ENCODE assay signal across 5 worm cellular contexts in genomic region chrX:5121789-5122188, ce11.
A peak's percentile ranks its signal among the peaks of the same experiment; 100 is the strongest.
TF ChIP-seq lines count a peak whose summit lies in the region.

No protein-coding gene starts in this region.

TF ChIP-seq in whole organism, L1 larva, 84 proteins besides CTCF, POLR2A, EP300 and RAD21 (continued from another document):
- TF ChIP-seq fkh-8 (tag; optimal IDR thresholded peaks at IDR 0.05; lab: Kevin White, UChicago) = peak; percentile 76
- TF ChIP-seq swsn-7 (tag; optimal IDR thresholded peaks at IDR 0.05; lab: Kevin White, UChicago) = peak; percentile 42
- no peak for TF ChIP-seq zip-4 (GFP tag; optimal IDR thresholded peaks at IDR 0.05; lab: Kevin White, UChicago)
- TF ChIP-seq alr-1 (tag; optimal IDR thresholded peaks at IDR 0.05; lab: Kevin White, UChicago; ENCODE audit: borderline replicate concordance) = no peak
- TF ChIP-seq mep-1 (tag; optimal IDR thresholded peaks at IDR 0.05; lab: Kevin White, UChicago) = peak; percentile 11
- peak; percentile 45 for TF ChIP-seq fkh-10 (GFP tag; optimal IDR thresholded peaks at IDR 0.05; lab: Kevin White, UChicago)
- TF ChIP-seq xbp-1 (tag; optimal IDR thresholded peaks at IDR 0.05; lab: Kevin White, UChicago) = peak; percentile 10
- no peak for TF ChIP-seq ceh-90 (tag; optimal IDR thresholded peaks at IDR 0.05; lab: Kevin White, UChicago)
- TF ChIP-seq skn-1 (tag; optimal IDR thresholded peaks at IDR 0.05; lab: Kevin White, UChicago) = peak; percentile 3
- TF ChIP-seq snu-23 (GFP tag; optimal IDR thresholded peaks at IDR 0.05; lab: Kevin White, UChicago) = peak; percentile 39
- TF ChIP-seq nhr-19 (GFP tag; conservative IDR thresholded peaks at IDR 0.05; lab: Robert Waterston, UW) = 0 out of 2 replicates have a peak, but pooled peaks have one; percentile 11
- no peak for TF ChIP-seq zag-1 (tag; optimal IDR thresholded peaks at IDR 0.05; lab: Kevin White, UChicago)
- peak in 1 of 2 experiments; percentile 15 for TF ChIP-seq lsy-2 (tag; optimal IDR thresholded peaks at IDR 0.05; lab: Kevin White, UChicago)
- peak; percentile 55 for TF ChIP-seq nhr-85 (tag; lab: Kevin White, UChicago)
- no peak for TF ChIP-seq aha-1 (tag; optimal IDR thresholded peaks at IDR 0.05; lab: Kevin White, UChicago)
- TF ChIP-seq tbx-2 (tag; optimal IDR thresholded peaks at IDR 0.05; lab: Kevin White, UChicago) = peak; percentile 12
- peak; percentile 63 for TF ChIP-seq egl-13 (tag; optimal IDR thresholded peaks at IDR 0.05; lab: Kevin White, UChicago)

TF ChIP-seq in whole organism, L2 larva, 48 proteins besides CTCF, POLR2A, EP300 and RAD21 (continued from another document and continues in another):
- no peak for TF ChIP-seq skn-1 (tag; optimal IDR thresholded peaks at IDR 0.05; lab: Kevin White, UChicago)
- no peak for TF ChIP-seq elt-1 (tag; optimal IDR thresholded peaks at IDR 0.05; lab: Kevin White, UChicago)
- no peak for TF ChIP-seq nhr-77 (tag; optimal IDR thresholded peaks at IDR 0.05; lab: Kevin White, UChicago)
- TF ChIP-seq C34F6.9 (tag; optimal IDR thresholded peaks at IDR 0.05; lab: Kevin White, UChicago) = peak; percentile 29
- TF ChIP-seq unc-55 (GFP tag; optimal IDR thresholded peaks at IDR 0.05; lab: Kevin White, UChicago) = peak; percentile 66
- TF ChIP-seq crh-2 (tag; optimal IDR thresholded peaks at IDR 0.05; lab: Kevin White, UChicago) = no peak
- no peak for TF ChIP-seq peb-1 (tag; optimal IDR thresholded peaks at IDR 0.05; lab: Kevin White, UChicago)
- no peak for TF ChIP-seq lin-39 (tag; optimal IDR thresholded peaks at IDR 0.05; lab: Kevin White, UChicago)
- no peak for TF ChIP-seq ZK546.5 (tag; optimal IDR thresholded peaks at IDR 0.05; lab: Kevin White, UChicago)
- peak; percentile 41 for TF ChIP-seq nhr-129 (tag; optimal IDR thresholded peaks at IDR 0.05; lab: Kevin White, UChicago)
- TF ChIP-seq ztf-11 (tag; optimal IDR thresholded peaks at IDR 0.05; lab: Kevin White, UChicago) = no peak
- TF ChIP-seq elt-3 (tag; optimal IDR thresholded peaks at IDR 0.05; lab: Kevin White, UChicago) = no peak
- no peak for TF ChIP-seq sma-3 (GFP tag; optimal IDR thresholded peaks at IDR 0.05; lab: Kevin White, UChicago)
- TF ChIP-seq nhr-10 (tag; optimal IDR thresholded peaks at IDR 0.05; lab: Kevin White, UChicago) = no peak
- TF ChIP-seq fos-1 (tag; optimal IDR thresholded peaks at IDR 0.05; lab: Kevin White, UChicago) = peak; percentile 21
- TF ChIP-seq nhr-23 (tag; optimal IDR thresholded peaks at IDR 0.05; lab: Kevin White, UChicago) = no peak
- TF ChIP-seq F13H6.1 (tag; optimal IDR thresholded peaks at IDR 0.05; lab: Kevin White, UChicago) = no peak
- TF ChIP-seq lin-11 (tag; optimal IDR thresholded peaks at IDR 0.05; lab: Kevin White, UChicago) = peak; percentile 32
- no peak for TF ChIP-seq nhr-21 (tag; optimal IDR thresholded peaks at IDR 0.05; lab: Kevin White, UChicago)
- TF ChIP-seq aly-2 (tag; optimal IDR thresholded peaks at IDR 0.05; lab: Kevin White, UChicago) = no peak
- no peak for TF ChIP-seq zag-1 (tag; optimal IDR thresholded peaks at IDR 0.05; lab: Kevin White, UChicago)
- no peak for TF ChIP-seq lin-13 (GFP tag; optimal IDR thresholded peaks at IDR 0.05; lab: Kevin White, UChicago)
- no peak for TF ChIP-seq Y55F3AM.14 (GFP tag; optimal IDR thresholded peaks at IDR 0.05; lab: Kevin White, UChicago)
- TF ChIP-seq alr-1 (tag; optimal IDR thresholded peaks at IDR 0.05; lab: Kevin White, UChicago) = peak; percentile 26
- no peak for TF ChIP-seq blmp-1 (tag; optimal IDR thresholded peaks at IDR 0.05; lab: Kevin White, UChicago; ENCODE audit: insufficient read depth)
- TF ChIP-seq nhr-11 (tag; optimal IDR thresholded peaks at IDR 0.05; lab: Kevin White, UChicago) = no peak
- no peak for TF ChIP-seq mbf-1 (tag; optimal IDR thresholded peaks at IDR 0.05; lab: Kevin White, UChicago)
- no peak for TF ChIP-seq ceh-82 (tag; optimal IDR thresholded peaks at IDR 0.05; lab: Kevin White, UChicago)
- no peak for TF ChIP-seq mdl-1 (tag; optimal IDR thresholded peaks at IDR 0.05; lab: Kevin White, UChicago)
- TF ChIP-seq unc-39 (tag; optimal IDR thresholded peaks at IDR 0.05; lab: Kevin White, UChicago) = no peak
- TF ChIP-seq snpc-4 (tag; optimal IDR thresholded peaks at IDR 0.05; lab: Kevin White, UChicago) = no peak

TF ChIP-seq in whole organism, L3 larva, 47 proteins besides CTCF, POLR2A, EP300 and RAD21 (continued from another document):
- TF ChIP-seq lin-15B (tag; optimal IDR thresholded peaks at IDR 0.05; lab: Kevin White, UChicago) = no peak

TF ChIP-seq in whole organism, L4 larva, 104 proteins besides CTCF, POLR2A, EP300 and RAD21 (continued from another document):
- TF ChIP-seq vab-7 (GFP tag; IDR thresholded peaks at IDR 0.05; lab: Robert Waterston, UW) (0 out of 2 replicates have a peak, but pooled peaks have one; percentile 22), fkh-10 (GFP tag; optimal IDR thresholded peaks at IDR 0.05; lab: Kevin White, UChicago) (no peak), nhr-11 (tag; optimal IDR thresholded peaks at IDR 0.05; lab: Kevin White, UChicago) (peak; percentile 55), egl-43 (GFP tag; IDR thresholded peaks at IDR 0.05; lab: Robert Waterston, UW) (peak; percentile 37; the same call in 1 of the 2 replicates)

TF ChIP-seq in whole organism, late embryonic, 69 proteins besides CTCF, POLR2A, EP300 and RAD21 (continued from another document):
- TF ChIP-seq unc-3 (GFP tag; conservative IDR thresholded peaks at IDR 0.05; lab: Robert Waterston, UW) (no peak), unc-3 (tag; optimal IDR thresholded peaks at IDR 0.05; lab: Kevin White, UChicago) (no peak), C08G9.2 (tag; optimal IDR thresholded peaks at IDR 0.05; lab: Kevin White, UChicago) (no peak), hlh-15 (tag; optimal IDR thresholded peaks at IDR 0.05; lab: Kevin White, UChicago) (no peak), ama-1 (optimal IDR thresholded peaks at IDR 0.05; lab: Kevin White, UChicago) (no peak), pax-1 (tag; optimal IDR thresholded peaks at IDR 0.05; lab: Kevin White, UChicago) (no peak), nfya-1 (tag; optimal IDR thresholded peaks at IDR 0.05; lab: Kevin White, UChicago) (peak; percentile 23), K09A11.1 (tag; optimal IDR thresholded peaks at IDR 0.05; lab: Kevin White, UChicago; ENCODE audit: insufficient read depth) (no peak), ceh-31 (tag; optimal IDR thresholded peaks at IDR 0.05; lab: Kevin White, UChicago) (peak; percentile 37), pag-3 (tag; optimal IDR thresholded peaks at IDR 0.05; lab: Kevin White, UChicago; ENCODE audit: borderline replicate concordance) (no peak), fax-1 (tag; optimal IDR thresholded peaks at IDR 0.05; lab: Kevin White, UChicago) (no peak), rnt-1 (tag; optimal IDR thresholded peaks at IDR 0.05; lab: Kevin White, UChicago) (no peak), ahr-1 (tag; optimal IDR thresholded peaks at IDR 0.05; lab: Kevin White, UChicago) (no peak), hlh-6 (tag; optimal IDR thresholded peaks at IDR 0.05; lab: Kevin White, UChicago) (no peak), elt-4 (tag; optimal IDR thresholded peaks at IDR 0.05; lab: Kevin White, UChicago) (no peak), pha-4 (tag; optimal IDR thresholded peaks at IDR 0.05; lab: Kevin White, UChicago) (no peak), mec-3 (tag; optimal IDR thresholded peaks at IDR 0.05; lab: Kevin White, UChicago; ENCODE audit: borderline replicate concordance) (no peak), fkh-6 (tag; optimal IDR thresholded peaks at IDR 0.05; lab: Kevin White, UChicago) (no peak)
